Worm (Caenorhabditis elegans): ENCODE measurements around the gene srx-4.

Gene srx-4

DNA sequence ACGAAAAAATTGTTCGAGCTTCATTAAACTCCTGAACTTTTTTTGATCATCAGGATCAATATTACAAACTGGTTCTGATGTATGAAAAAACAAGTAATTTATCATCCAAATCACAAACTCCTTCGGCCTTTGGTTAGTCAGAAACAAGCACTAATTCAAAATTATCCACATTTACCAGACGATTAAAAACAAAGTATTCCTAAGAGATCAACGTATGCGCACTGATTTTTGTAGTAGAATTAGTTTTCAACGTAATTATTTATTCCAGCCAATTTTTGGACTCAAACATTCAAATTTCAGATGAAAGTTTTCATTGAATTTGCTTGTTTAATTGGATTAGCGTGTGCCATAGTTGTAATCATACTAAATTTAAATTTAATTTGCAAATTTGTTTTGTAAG lies 14.3 kb upstream of the srx-4 start, which contains the start of gene srbc-38:
Gene srbc-38 (plus strand): TSS at position 301 of the 400 bp plus-strand sequence.
- TF ChIP-seq M03D4.4 (tag; optimal IDR thresholded peaks at IDR 0.05) (no peak), unc-62 (GFP tag; optimal IDR thresholded peaks at IDR 0.05) (no peak), mep-1 (tag; optimal IDR thresholded peaks at IDR 0.05) (no peak), snpc-4 (tag; optimal IDR thresholded peaks at IDR 0.05) (no peak), mab-5 (tag; optimal IDR thresholded peaks at IDR 0.05) (no peak), nhr-12 (tag; optimal IDR thresholded peaks at IDR 0.05) (no peak), nhr-76 (tag; optimal IDR thresholded peaks at IDR 0.05) (no peak), cnd-1 (tag; optimal IDR thresholded peaks at IDR 0.05) (no peak), zip-8 (tag; optimal IDR thresholded peaks at IDR 0.05) (no peak), ces-1 (GFP tag; optimal IDR thresholded peaks at IDR 0.05) (no peak), drap-1 (GFP tag; optimal IDR thresholded peaks at IDR 0.05) (no peak), mls-2 (tag; optimal IDR thresholded peaks at IDR 0.05) (no peak), unc-39 (tag; optimal IDR thresholded peaks at IDR 0.05) (no peak), bed-3 (GFP tag; optimal IDR thresholded peaks at IDR 0.05) (no peak), sem-2 (GFP tag; optimal IDR thresholded peaks at IDR 0.05) (no peak), hlh-1 (tag; optimal IDR thresholded peaks at IDR 0.05) (no peak), nhr-2 (tag; optimal IDR thresholded peaks at IDR 0.05) (no peak), pha-4 (tag; optimal IDR thresholded peaks at IDR 0.05) (no peak), nhr-28 (tag; optimal IDR thresholded peaks at IDR 0.05) (no peak)

DNA sequence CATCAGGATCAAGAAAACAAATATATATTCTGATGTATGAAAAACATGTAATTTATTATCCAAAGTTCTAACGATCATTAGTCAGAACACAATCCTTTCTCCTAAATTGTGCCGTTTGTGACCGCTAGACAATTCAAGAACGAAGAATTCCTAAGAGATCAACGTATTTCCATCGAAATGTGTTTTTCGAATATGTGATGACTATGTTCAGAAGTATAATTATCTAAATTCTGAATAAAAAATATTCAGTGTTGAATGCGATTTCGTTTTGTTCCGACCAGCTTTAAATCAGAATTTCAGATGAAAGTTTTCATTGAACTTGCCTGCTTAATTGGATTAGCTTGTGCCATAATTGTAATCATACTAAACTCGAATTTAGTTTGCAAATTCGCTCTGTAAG lies 9.7 kb upstream of the srx-4 start, which contains the start of gene srbc-37:
Gene srbc-37 (plus strand): TSS at position 301 of the 400 bp plus-strand sequence.
- no peak for TF ChIP-seq ceh-83 (GFP tag; optimal IDR thresholded peaks at IDR 0.05)
- TF ChIP-seq unc-39 (tag; optimal IDR thresholded peaks at IDR 0.05), result no peak
- TF ChIP-seq ham-2 (GFP tag; optimal IDR thresholded peaks at IDR 0.05), result no peak
- TF ChIP-seq cnd-1 (tag; optimal IDR thresholded peaks at IDR 0.05), result no peak
- TF ChIP-seq pha-4 (tag; optimal IDR thresholded peaks at IDR 0.05), result no peak
- TF ChIP-seq elt-3 (tag; optimal IDR thresholded peaks at IDR 0.05), result no peak
- no peak for TF ChIP-seq zip-8 (tag; optimal IDR thresholded peaks at IDR 0.05)
- TF ChIP-seq ceh-43 (GFP tag; optimal IDR thresholded peaks at IDR 0.05), result no peak
- TF ChIP-seq nhr-12 (tag; optimal IDR thresholded peaks at IDR 0.05), result no peak
- no peak for TF ChIP-seq mls-2 (tag; optimal IDR thresholded peaks at IDR 0.05)
- TF ChIP-seq nhr-28 (tag; optimal IDR thresholded peaks at IDR 0.05), result no peak
- TF ChIP-seq flh-1 (GFP tag; optimal IDR thresholded peaks at IDR 0.05), result no peak
- TF ChIP-seq snpc-4 (tag; optimal IDR thresholded peaks at IDR 0.05), result no peak
- TF ChIP-seq mep-1 (tag; optimal IDR thresholded peaks at IDR 0.05), result no peak
- TF ChIP-seq unc-120 (tag; optimal IDR thresholded peaks at IDR 0.05; ENCODE audit: poor library complexity, severe bottlenecking), result no peak
- TF ChIP-seq hlh-1 (tag; optimal IDR thresholded peaks at IDR 0.05), result no peak
- no peak for TF ChIP-seq drap-1 (GFP tag; optimal IDR thresholded peaks at IDR 0.05)
- no peak for TF ChIP-seq ztf-11 (tag; optimal IDR thresholded peaks at IDR 0.05)
- TF ChIP-seq ceh-39 (tag; optimal IDR thresholded peaks at IDR 0.05), result no peak

DNA sequence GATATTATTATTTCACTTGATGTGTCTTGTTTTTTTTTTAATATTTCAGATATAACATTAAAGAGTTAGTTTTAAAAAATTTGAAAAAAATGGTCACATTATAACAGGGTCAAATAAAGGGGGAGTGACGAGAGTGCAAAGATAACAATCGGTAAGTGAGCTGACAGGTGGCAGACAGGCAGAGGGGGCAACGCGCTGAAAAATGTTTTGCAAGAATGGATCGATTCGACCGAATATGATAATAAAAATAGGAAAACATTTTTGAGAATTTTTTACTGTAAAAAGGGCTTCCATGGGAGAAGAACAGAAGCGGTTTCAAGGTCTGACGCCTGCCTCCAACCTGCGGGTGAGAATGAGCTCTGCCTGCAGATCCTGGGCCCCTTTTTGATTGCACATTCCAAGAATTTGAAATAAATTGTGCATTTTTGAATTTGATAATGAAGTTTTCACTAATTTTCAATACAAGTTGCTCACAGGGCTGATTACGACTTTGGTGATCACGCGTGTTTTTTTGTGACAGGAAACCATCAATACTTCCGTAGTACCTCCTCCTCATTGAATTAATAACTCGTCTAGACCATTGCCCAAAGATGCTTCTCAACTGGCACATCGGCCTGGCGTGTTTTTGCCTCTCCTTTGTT lies 7.0 kb upstream of the srx-4 start, which contains the start of the genes ugt-29 and srx-5:
Gene ugt-29 (minus strand): TSS at position 101 of the 641 bp plus-strand sequence.
Gene srx-5 (plus strand): TSS at position 591 of the 641 bp plus-strand sequence.
- TF ChIP-seq bed-3 (GFP tag; optimal IDR thresholded peaks at IDR 0.05) (no peak), nhr-76 (tag; optimal IDR thresholded peaks at IDR 0.05) (no peak), unc-62 (GFP tag; optimal IDR thresholded peaks at IDR 0.05) (no peak), sptf-1 (tag; optimal IDR thresholded peaks at IDR 0.05) (no peak)

- TF ChIP-seq elt-3 (tag; optimal IDR thresholded peaks at IDR 0.05) (no peak), nhr-76 (tag; optimal IDR thresholded peaks at IDR 0.05) (no peak), hlh-1 (tag; optimal IDR thresholded peaks at IDR 0.05) (no peak), sptf-1 (tag; optimal IDR thresholded peaks at IDR 0.05) (no peak), pha-4 (tag; optimal IDR thresholded peaks at IDR 0.05) (no peak), nhr-2 (tag; optimal IDR thresholded peaks at IDR 0.05) (no peak), mab-5 (tag; optimal IDR thresholded peaks at IDR 0.05) (no peak), zip-8 (tag; optimal IDR thresholded peaks at IDR 0.05) (peak; percentile 74)
These were observed 6.5 kb upstream of the srx-4 start for ce11 chrV:699051-699450.

DNA sequence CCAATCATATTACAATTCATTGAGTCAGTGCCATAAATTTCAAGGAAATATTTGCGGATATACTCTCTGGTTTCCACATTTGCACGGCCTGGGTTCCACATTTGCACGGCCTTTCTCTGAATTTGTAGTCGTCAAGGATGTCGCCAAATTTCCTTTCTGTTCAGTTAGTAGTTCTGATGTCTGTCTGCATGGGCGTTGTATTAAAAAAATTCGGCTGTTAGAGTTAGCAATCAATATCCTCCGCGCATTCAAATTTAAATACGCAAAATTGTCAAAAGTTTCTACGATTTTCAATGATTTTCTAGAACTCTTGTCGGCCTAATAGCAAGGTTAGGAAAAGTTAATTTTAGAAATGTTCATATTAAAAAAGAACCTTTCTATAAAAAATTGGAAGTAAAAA lies 3.3 kb upstream of the srx-4 start, which contains the start of gene srj-52:
Gene srj-52 (minus strand): TSS at position 101 of the 400 bp plus-strand sequence.
- TF ChIP-seq zip-8 (tag; optimal IDR thresholded peaks at IDR 0.05) (no peak), cnd-1 (tag; optimal IDR thresholded peaks at IDR 0.05) (no peak), unc-62 (GFP tag; optimal IDR thresholded peaks at IDR 0.05) (no peak), sem-2 (GFP tag; optimal IDR thresholded peaks at IDR 0.05) (no peak), M03D4.4 (tag; optimal IDR thresholded peaks at IDR 0.05) (no peak), drap-1 (GFP tag; optimal IDR thresholded peaks at IDR 0.05) (no peak), mab-5 (tag; optimal IDR thresholded peaks at IDR 0.05) (no peak), nhr-2 (tag; optimal IDR thresholded peaks at IDR 0.05) (no peak), unc-39 (tag; optimal IDR thresholded peaks at IDR 0.05) (no peak), lin-13 (tag; optimal IDR thresholded peaks at IDR 0.05) (no peak), ces-1 (GFP tag; optimal IDR thresholded peaks at IDR 0.05) (no peak), hlh-1 (tag; optimal IDR thresholded peaks at IDR 0.05) (no peak), flh-1 (GFP tag; optimal IDR thresholded peaks at IDR 0.05) (no peak), nhr-12 (tag; optimal IDR thresholded peaks at IDR 0.05) (no peak), bed-3 (GFP tag; optimal IDR thresholded peaks at IDR 0.05) (no peak), lin-32 (GFP tag; optimal IDR thresholded peaks at IDR 0.05) (no peak)
